Fruit fly (Drosophila melanogaster): Measurements from ENCODE around the gene NLaz.
A peak's percentile ranks its signal among the peaks of the same experiment; 100 is the strongest.

NLaz gene

DNA sequence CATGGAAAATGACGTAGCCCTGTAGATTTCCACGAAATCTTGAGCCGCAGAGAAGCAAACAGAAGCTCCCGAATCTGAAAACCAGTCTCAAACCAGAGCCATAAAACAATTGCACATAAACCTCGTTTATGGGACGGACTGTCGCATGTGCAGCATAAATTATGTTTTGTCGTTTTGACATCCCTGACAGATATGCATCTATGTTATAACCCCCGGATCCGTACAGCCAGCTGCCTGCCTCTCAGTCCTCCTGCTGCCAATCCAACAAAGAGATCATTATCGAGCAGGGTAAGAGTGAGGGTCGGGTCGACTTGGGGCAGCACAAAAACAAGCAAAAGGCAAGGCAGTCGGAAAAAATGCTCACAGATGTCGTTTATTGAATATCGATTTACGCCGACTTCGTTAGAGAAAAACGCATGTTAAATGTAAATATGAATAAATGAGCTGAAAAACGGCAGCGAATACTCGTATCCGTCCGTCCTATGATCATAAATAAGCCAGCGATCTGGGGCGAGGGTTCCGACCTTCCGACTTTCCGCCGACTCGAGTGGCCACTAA is 43.4 kb upstream of the NLaz start:
- no peak for TF ChIP-seq Hnf4 (GFP tag; optimal IDR thresholded peaks at IDR 0.05)
- TF ChIP-seq Abd-B (GFP tag; optimal IDR thresholded peaks at IDR 0.05), result no peak
- TF ChIP-seq N (GFP tag; optimal IDR thresholded peaks at IDR 0.05), result no peak
- TF ChIP-seq CG32264 (GFP tag; optimal IDR thresholded peaks at IDR 0.05), result no peak
- TF ChIP-seq tai (GFP tag; optimal IDR thresholded peaks at IDR 0.05), result no peak
- no peak for TF ChIP-seq Mio (GFP tag; optimal IDR thresholded peaks at IDR 0.05)
- TF ChIP-seq br (GFP tag; optimal IDR thresholded peaks at IDR 0.05), result no peak
- TF ChIP-seq HLH106 (tag; optimal IDR thresholded peaks at IDR 0.05), result no peak
- TF ChIP-seq Rel (GFP tag; optimal IDR thresholded peaks at IDR 0.05), result no peak
- TF ChIP-seq Rel (tag; optimal IDR thresholded peaks at IDR 0.05), result no peak
- TF ChIP-seq Myc (optimal IDR thresholded peaks at IDR 0.05), result no peak

DNA sequence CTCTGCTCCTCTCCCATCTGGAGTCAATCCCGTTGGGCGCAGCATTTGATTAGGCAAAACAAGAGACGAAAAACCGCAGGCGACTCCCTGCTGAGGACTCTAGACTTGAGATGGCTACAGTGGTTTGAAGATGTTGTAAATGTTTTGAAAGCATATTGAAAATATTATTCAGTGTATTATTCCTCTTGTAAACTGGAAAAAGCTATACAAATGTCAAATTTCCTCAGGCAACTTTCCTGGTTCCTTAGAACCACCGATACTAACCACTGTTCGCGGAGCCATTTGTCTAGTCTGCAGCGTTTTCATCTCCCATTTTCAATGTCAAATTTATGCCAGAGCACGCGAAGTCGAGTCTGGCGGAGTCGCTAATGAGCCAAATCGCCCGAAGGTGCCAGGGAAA is 41.1 kb upstream of the NLaz start:
- TF ChIP-seq ey (GFP tag; optimal IDR thresholded peaks at IDR 0.05) (no peak), OdsH (GFP tag; optimal IDR thresholded peaks at IDR 0.05) (no peak), rgr (GFP tag; optimal IDR thresholded peaks at IDR 0.05) (no peak), Mio (GFP tag; optimal IDR thresholded peaks at IDR 0.05) (no peak), CG32264 (GFP tag; optimal IDR thresholded peaks at IDR 0.05) (no peak), dsf (GFP tag; optimal IDR thresholded peaks at IDR 0.05; ENCODE audit: borderline replicate concordance) (no peak), Rel (GFP tag; optimal IDR thresholded peaks at IDR 0.05) (no peak), Rel (tag; optimal IDR thresholded peaks at IDR 0.05) (no peak), dl (GFP tag; optimal IDR thresholded peaks at IDR 0.05; ENCODE audit: insufficient read depth in 1 of 2, partially characterized antibody in 2 of 2) (no peak), Myc (optimal IDR thresholded peaks at IDR 0.05) (no peak), N (GFP tag; optimal IDR thresholded peaks at IDR 0.05) (no peak), GATAd (GFP tag; optimal IDR thresholded peaks at IDR 0.05) (no peak), psq (GFP tag; optimal IDR thresholded peaks at IDR 0.05) (no peak), br (GFP tag; optimal IDR thresholded peaks at IDR 0.05) (no peak), Jra (GFP tag; optimal IDR thresholded peaks at IDR 0.05) (no peak), Dif (GFP tag; optimal IDR thresholded peaks at IDR 0.05; ENCODE audit: partially characterized antibody) (no peak), Hnf4 (GFP tag; optimal IDR thresholded peaks at IDR 0.05) (no peak), h (GFP tag; optimal IDR thresholded peaks at IDR 0.05) (no peak), jim (GFP tag; optimal IDR thresholded peaks at IDR 0.05) (no peak)

DNA sequence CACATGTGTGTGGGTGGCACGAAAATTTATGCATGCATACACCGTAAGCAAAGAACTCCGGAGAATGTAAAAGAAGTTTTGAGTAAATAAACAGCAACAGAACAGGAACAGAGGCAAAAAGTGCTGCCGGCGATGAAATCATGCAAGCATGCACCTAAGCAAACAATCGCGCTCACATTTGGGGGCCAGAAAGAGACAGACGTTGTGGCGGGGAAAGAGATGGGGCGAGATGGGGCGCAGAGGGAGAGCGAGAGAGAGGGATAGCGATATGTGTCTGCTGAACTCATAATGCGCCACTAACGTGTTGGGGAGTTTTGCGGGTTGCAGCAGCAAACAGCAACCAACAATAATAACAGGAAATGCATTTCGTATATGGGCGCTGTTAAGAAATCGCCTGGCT is 37.8 kb upstream of the NLaz start:
- TF ChIP-seq psq (GFP tag; optimal IDR thresholded peaks at IDR 0.05), result no peak
- TF ChIP-seq brk (GFP tag; optimal IDR thresholded peaks at IDR 0.05), result no peak
- TF ChIP-seq lola (GFP tag; optimal IDR thresholded peaks at IDR 0.05), result no peak
- TF ChIP-seq Hr78 (GFP tag; optimal IDR thresholded peaks at IDR 0.05), result no peak
- no peak for TF ChIP-seq Abd-B (GFP tag; optimal IDR thresholded peaks at IDR 0.05)
- TF ChIP-seq Mio (GFP tag; optimal IDR thresholded peaks at IDR 0.05), result no peak
- TF ChIP-seq fru (GFP tag; optimal IDR thresholded peaks at IDR 0.05), result no peak
- no peak for TF ChIP-seq dsf (GFP tag; optimal IDR thresholded peaks at IDR 0.05; ENCODE audit: borderline replicate concordance)
- TF ChIP-seq HLH106 (tag; optimal IDR thresholded peaks at IDR 0.05), result no peak
- TF ChIP-seq pan (optimal IDR thresholded peaks at IDR 0.05), result no peak
- TF ChIP-seq Vsx2 (GFP tag; optimal IDR thresholded peaks at IDR 0.05; ENCODE audit: partially characterized antibody), result no peak
- no peak for TF ChIP-seq tai (GFP tag; optimal IDR thresholded peaks at IDR 0.05)
- TF ChIP-seq dmrt93B (GFP tag; optimal IDR thresholded peaks at IDR 0.05), result no peak
- no peak for TF ChIP-seq Sp1 (GFP tag; optimal IDR thresholded peaks at IDR 0.05)
- no peak for TF ChIP-seq Hnf4 (GFP tag; optimal IDR thresholded peaks at IDR 0.05)
- no peak for TF ChIP-seq woc (GFP tag; optimal IDR thresholded peaks at IDR 0.05)
- TF ChIP-seq CG32264 (GFP tag; optimal IDR thresholded peaks at IDR 0.05), result no peak

DNA sequence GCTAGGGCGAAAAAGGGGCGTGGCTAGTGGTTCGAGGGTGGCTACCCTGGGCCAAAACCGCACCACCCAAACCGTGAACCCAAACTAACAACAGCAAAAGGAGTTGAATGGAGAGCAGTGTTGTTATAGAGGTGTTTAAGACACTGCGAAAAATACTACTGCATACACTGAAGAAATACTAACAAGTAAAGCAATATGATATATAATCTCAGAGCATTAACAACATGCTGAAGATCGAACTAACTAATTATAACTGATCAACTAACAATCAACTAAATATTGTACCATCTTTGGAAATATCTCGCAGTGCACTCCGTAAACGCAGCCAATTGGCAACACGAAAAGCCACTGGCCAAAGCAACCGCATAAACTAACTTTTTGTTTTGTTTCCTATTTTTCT is 32.0 kb upstream of the NLaz start:
- TF ChIP-seq brk (GFP tag; optimal IDR thresholded peaks at IDR 0.05), result no peak
- TF ChIP-seq tai (GFP tag; optimal IDR thresholded peaks at IDR 0.05), result no peak
- TF ChIP-seq Hnf4 (GFP tag; optimal IDR thresholded peaks at IDR 0.05), result no peak
- no peak for TF ChIP-seq woc (GFP tag; optimal IDR thresholded peaks at IDR 0.05)
- no peak for TF ChIP-seq dmrt93B (GFP tag; optimal IDR thresholded peaks at IDR 0.05)
- peak in 1 of 2 experiments; percentile 17 for TF ChIP-seq foxo (GFP tag; optimal IDR thresholded peaks at IDR 0.05)

DNA sequence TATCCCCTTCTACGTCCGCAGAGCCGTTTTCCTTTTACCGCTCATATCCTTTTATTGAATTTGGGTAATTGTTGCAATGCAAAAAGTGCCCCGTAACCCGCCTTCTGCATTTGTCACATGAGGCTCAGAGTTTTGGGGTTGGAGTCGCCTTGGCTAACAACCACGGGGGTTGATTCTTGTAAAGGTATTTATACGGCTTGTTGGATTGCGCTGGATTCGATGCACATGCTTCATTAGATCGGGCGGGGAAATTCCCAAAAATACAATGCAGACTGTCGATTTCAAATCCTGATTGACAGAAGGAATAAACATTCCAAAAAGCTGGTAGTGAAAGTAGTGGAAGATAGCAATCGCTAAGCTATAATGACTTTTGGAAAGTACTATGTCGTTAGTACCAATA is 28.6 kb upstream of the NLaz start:
- TF ChIP-seq br (GFP tag; optimal IDR thresholded peaks at IDR 0.05) (no peak), sage (GFP tag; optimal IDR thresholded peaks at IDR 0.05) (no peak), pan (optimal IDR thresholded peaks at IDR 0.05) (no peak), jim (GFP tag; optimal IDR thresholded peaks at IDR 0.05) (no peak), Hr83 (GFP tag; optimal IDR thresholded peaks at IDR 0.05; ENCODE audit: poor library complexity, severe bottlenecking) (no peak), Mio (GFP tag; optimal IDR thresholded peaks at IDR 0.05) (no peak), sv (GFP tag; optimal IDR thresholded peaks at IDR 0.05) (no peak), HLH106 (tag; optimal IDR thresholded peaks at IDR 0.05) (no peak), Rel (GFP tag; optimal IDR thresholded peaks at IDR 0.05) (no peak), Rel (tag; optimal IDR thresholded peaks at IDR 0.05) (no peak), h (GFP tag; optimal IDR thresholded peaks at IDR 0.05) (no peak), GATAd (GFP tag; optimal IDR thresholded peaks at IDR 0.05) (no peak), woc (GFP tag; optimal IDR thresholded peaks at IDR 0.05) (no peak), Sp1 (GFP tag; optimal IDR thresholded peaks at IDR 0.05) (no peak), dmrt93B (GFP tag; optimal IDR thresholded peaks at IDR 0.05) (no peak), Hnf4 (GFP tag; optimal IDR thresholded peaks at IDR 0.05) (no peak), Vsx2 (GFP tag; optimal IDR thresholded peaks at IDR 0.05; ENCODE audit: partially characterized antibody) (no peak), usp (GFP tag; optimal IDR thresholded peaks at IDR 0.05) (no peak), dsf (GFP tag; optimal IDR thresholded peaks at IDR 0.05; ENCODE audit: borderline replicate concordance) (no peak), OdsH (GFP tag; optimal IDR thresholded peaks at IDR 0.05) (no peak), CG32264 (GFP tag; optimal IDR thresholded peaks at IDR 0.05) (no peak)
